Worm (Caenorhabditis elegans) whole organism, mixed stage, embryonic: ENCODE measurements around the gene F57C12.2.

Source experiments
- M03D4.4 ChIP-seq: sonication (generic microtip); optimal IDR thresholded peaks from 2 replicates; lab custom pipeline; 2017; ENCODE audit warnings: mild to moderate bottlenecking, missing genetic modification characterization, missing compliant biosample characterization
- bed-3 ChIP-seq: fragments of 200-800 bp; sonication (Bioruptor generic); optimal IDR thresholded peaks from 3 replicates; lab custom pipeline; 2018; ENCODE audit warnings: mild to moderate bottlenecking, missing genetic modification characterization, moderate library complexity, missing compliant biosample characterization
- ceh-39 ChIP-seq: fragments of 150-350 bp; optimal IDR thresholded peaks from 2 replicates; lab custom pipeline; 2014; ENCODE audit warnings: missing biosample characterization, missing genetic modification characterization
- ceh-43 ChIP-seq: fragments of 200-800 bp; sonication (Bioruptor generic); optimal IDR thresholded peaks from 2 replicates; lab custom pipeline; 2018; ENCODE audit warnings: mild to moderate bottlenecking, missing genetic modification characterization, moderate library complexity, missing compliant biosample characterization
- ceh-83 ChIP-seq: fragments of 200-800 bp; sonication (Bioruptor generic); optimal IDR thresholded peaks from 2 replicates; lab custom pipeline; 2018; ENCODE audit warnings: mild to moderate bottlenecking, missing genetic modification characterization, missing compliant biosample characterization
- ces-1 ChIP-seq: fragments of 150-350 bp; optimal IDR thresholded peaks from 2 replicates; lab custom pipeline; 2014; ENCODE audit warnings: missing biosample characterization, missing genetic modification reagents, missing genetic modification characterization
- drap-1 ChIP-seq: fragments of 200-800 bp; sonication (Bioruptor generic); optimal IDR thresholded peaks from 3 replicates; lab custom pipeline; 2018; ENCODE audit warnings: mild to moderate bottlenecking, missing genetic modification characterization, missing compliant biosample characterization
- elt-1 ChIP-seq: sonication (generic microtip); optimal IDR thresholded peaks from 2 replicates; lab custom pipeline; 2017; ENCODE audit warnings: missing genetic modification characterization, mild to moderate bottlenecking, missing compliant biosample characterization, antibody characterized with exemption, moderate library complexity, borderline replicate concordance; ENCODE audit not compliant: insufficient read depth
- elt-3 ChIP-seq: fragments of 150-350 bp; optimal IDR thresholded peaks from 2 replicates; lab custom pipeline; 2014; ENCODE audit warnings: missing biosample characterization, missing genetic modification characterization
- flh-1 ChIP-seq: fragments of 200-800 bp; sonication (Bioruptor generic); optimal IDR thresholded peaks from 2 replicates; lab custom pipeline; 2018; ENCODE audit warnings: mild to moderate bottlenecking, missing genetic modification characterization, moderate library complexity, missing compliant biosample characterization
- ham-2 ChIP-seq: fragments of 200-800 bp; sonication (Bioruptor generic); optimal IDR thresholded peaks from 2 replicates; lab custom pipeline; 2018; ENCODE audit warnings: mild to moderate bottlenecking, missing genetic modification characterization, missing compliant biosample characterization
- hlh-1 ChIP-seq: fragments of 150-350 bp; optimal IDR thresholded peaks from 2 replicates; lab custom pipeline; 2014; ENCODE audit warnings: missing biosample characterization, missing genetic modification reagents, missing genetic modification characterization
- lin-13 ChIP-seq: fragments of 150-350 bp; optimal IDR thresholded peaks from 2 replicates; lab custom pipeline; 2014; ENCODE audit warnings: missing biosample characterization, missing genetic modification characterization
- lin-32 ChIP-seq: fragments of 200-800 bp; sonication (Bioruptor generic); optimal IDR thresholded peaks from 2 replicates; lab custom pipeline; 2018; ENCODE audit warnings: mild to moderate bottlenecking, missing genetic modification characterization, missing compliant biosample characterization
- mab-5 ChIP-seq: fragments of 150-350 bp; optimal IDR thresholded peaks from 2 replicates; lab custom pipeline; 2014; ENCODE audit warnings: missing biosample characterization, missing genetic modification characterization
- mep-1 ChIP-seq: fragments of 150-350 bp; optimal IDR thresholded peaks from 2 replicates; lab custom pipeline; 2017; ENCODE audit warnings: missing biosample characterization, missing genetic modification reagents, missing genetic modification characterization, inconsistent platforms
- nhr-12 ChIP-seq: fragments of 150-350 bp; optimal IDR thresholded peaks from 2 replicates; lab custom pipeline; 2014; ENCODE audit warnings: missing biosample characterization, missing genetic modification characterization
- nhr-2 ChIP-seq: fragments of 150-350 bp; optimal IDR thresholded peaks from 2 replicates; lab custom pipeline; 2014; ENCODE audit warnings: missing biosample characterization, missing genetic modification characterization
- nhr-237 ChIP-seq: fragments of 150-350 bp; optimal IDR thresholded peaks from 2 replicates; lab custom pipeline; 2014; ENCODE audit warnings: missing biosample characterization, missing genetic modification characterization
- nhr-28 ChIP-seq: fragments of 150-350 bp; optimal IDR thresholded peaks from 2 replicates; lab custom pipeline; 2014; ENCODE audit warnings: missing biosample characterization, missing genetic modification characterization
- nhr-76 ChIP-seq: sonication (generic microtip); optimal IDR thresholded peaks from 2 replicates; lab custom pipeline; 2017; ENCODE audit warnings: missing biosample characterization, missing genetic modification characterization
- pha-4 ChIP-seq: fragments of 150-350 bp; optimal IDR thresholded peaks from 2 replicates; lab custom pipeline; 2018; ENCODE audit warnings: missing biosample characterization, missing genetic modification reagents, missing genetic modification characterization
- sem-2 ChIP-seq: fragments of 200-800 bp; sonication (Bioruptor generic); optimal IDR thresholded peaks from 2 replicates; lab custom pipeline; 2018; ENCODE audit warnings: mild to moderate bottlenecking, missing genetic modification characterization, missing compliant biosample characterization
- snpc-4 ChIP-seq: fragments of 150-350 bp; optimal IDR thresholded peaks from 2 replicates; lab custom pipeline; 2014; ENCODE audit warnings: missing biosample characterization, missing genetic modification characterization
- sptf-1 ChIP-seq: sonication (generic microtip); optimal IDR thresholded peaks from 2 replicates; lab custom pipeline; 2017; ENCODE audit warnings: mild to moderate bottlenecking, missing genetic modification characterization, moderate library complexity, missing compliant biosample characterization
- tbx-8 ChIP-seq: fragments of 200-800 bp; sonication (Bioruptor generic); optimal IDR thresholded peaks from 2 replicates; lab custom pipeline; 2018; ENCODE audit warnings: mild to moderate bottlenecking, missing genetic modification characterization, moderate library complexity, missing compliant biosample characterization
- unc-120 ChIP-seq: sonication (generic microtip); optimal IDR thresholded peaks from 2 replicates; lab custom pipeline; 2017; ENCODE audit warnings: missing genetic modification characterization, missing compliant biosample characterization; ENCODE audit not compliant: poor library complexity, severe bottlenecking
- unc-39 ChIP-seq: fragments of 150-350 bp; optimal IDR thresholded peaks from 2 replicates; lab custom pipeline; 2014; ENCODE audit warnings: missing biosample characterization, missing genetic modification characterization
- unc-62 ChIP-seq: fragments of 150-350 bp; optimal IDR thresholded peaks from 2 replicates; lab custom pipeline; 2014; ENCODE audit warnings: missing biosample characterization, missing genetic modification reagents, missing genetic modification characterization
- zip-8 ChIP-seq: fragments of 150-350 bp; optimal IDR thresholded peaks from 2 replicates; lab custom pipeline; 2014; ENCODE audit warnings: missing biosample characterization, missing genetic modification characterization

Gene F57C12.2

ce11 chrX:593245-593733 is 42.1 kb upstream of the F57C12.2 start (continued):
- TF ChIP-seq unc-39 (tag; lab: Kevin White, UChicago) = no peak
- peak; percentile 83 for TF ChIP-seq ham-2 (GFP tag; lab: Kevin White, UChicago)
- peak; percentile 69 for TF ChIP-seq ceh-43 (GFP tag; lab: Kevin White, UChicago)
- no peak for TF ChIP-seq nhr-76 (tag; lab: Kevin White, UChicago)

- TF ChIP-seq ceh-43 (GFP tag; lab: Kevin White, UChicago) = no peak
- no peak for TF ChIP-seq nhr-76 (tag; lab: Kevin White, UChicago)
- no peak for TF ChIP-seq sptf-1
- no peak for TF ChIP-seq ceh-83 (GFP tag; lab: Kevin White, UChicago)
- no peak for TF ChIP-seq tbx-8 (GFP tag; lab: Kevin White, UChicago)
- TF ChIP-seq lin-32 (GFP tag; lab: Kevin White, UChicago) = no peak
- TF ChIP-seq hlh-1 (tag; lab: Kevin White, UChicago) = no peak
- TF ChIP-seq nhr-237 = no peak
- no peak for TF ChIP-seq ces-1
- no peak for TF ChIP-seq nhr-12 (tag; lab: Kevin White, UChicago)
- no peak for TF ChIP-seq snpc-4 (tag; lab: Kevin White, UChicago)
- TF ChIP-seq mab-5 (tag; lab: Kevin White, UChicago) = no peak
- TF ChIP-seq unc-39 (tag; lab: Kevin White, UChicago) = no peak
- no peak for TF ChIP-seq ceh-39
- TF ChIP-seq elt-1 (tag; lab: Kevin White, UChicago) = no peak
- TF ChIP-seq unc-62 (GFP tag; lab: Kevin White, UChicago) = no peak
Observed at ce11 chrX:591056-591455, 39.9 kb upstream of the F57C12.2 start.

DNA sequence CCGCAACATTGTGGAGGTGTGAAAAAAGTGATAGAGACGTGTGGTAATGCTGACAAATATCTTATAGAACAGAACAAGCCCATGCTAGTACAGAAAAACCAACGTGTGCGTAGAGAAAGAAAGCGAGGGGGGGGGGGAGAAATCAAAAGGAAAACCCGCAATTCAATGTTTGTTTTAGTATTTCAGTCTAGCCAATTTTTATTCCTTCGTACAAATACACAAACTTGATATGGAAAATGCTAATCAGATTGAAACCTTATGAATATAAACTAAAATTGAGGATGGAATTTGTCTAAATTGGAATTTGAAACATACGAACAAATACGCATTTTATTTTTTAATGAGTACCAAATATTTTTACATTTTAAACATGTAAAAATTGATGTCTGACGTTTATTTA is 36.6 kb upstream of the F57C12.2 start, which contains the start of gene mrp-1:
TSS of gene mrp-1 (minus strand) at position 101 of the 400 bp plus-strand sequence.
- TF ChIP-seq M03D4.4 (tag; lab: Kevin White, UChicago) = no peak
- no peak for TF ChIP-seq mep-1 (tag; lab: Kevin White, UChicago)
- no peak for TF ChIP-seq elt-3
- TF ChIP-seq bed-3 (GFP tag; lab: Kevin White, UChicago) = no peak
- TF ChIP-seq flh-1 (GFP tag; lab: Kevin White, UChicago) = no peak
- no peak for TF ChIP-seq nhr-12 (tag; lab: Kevin White, UChicago)
- no peak for TF ChIP-seq unc-62 (GFP tag; lab: Kevin White, UChicago)
- no peak for TF ChIP-seq tbx-8 (GFP tag; lab: Kevin White, UChicago)
- no peak for TF ChIP-seq pha-4 (tag; lab: Kevin White, UChicago)
- TF ChIP-seq unc-120 (tag; lab: Kevin White, UChicago) = no peak

DNA sequence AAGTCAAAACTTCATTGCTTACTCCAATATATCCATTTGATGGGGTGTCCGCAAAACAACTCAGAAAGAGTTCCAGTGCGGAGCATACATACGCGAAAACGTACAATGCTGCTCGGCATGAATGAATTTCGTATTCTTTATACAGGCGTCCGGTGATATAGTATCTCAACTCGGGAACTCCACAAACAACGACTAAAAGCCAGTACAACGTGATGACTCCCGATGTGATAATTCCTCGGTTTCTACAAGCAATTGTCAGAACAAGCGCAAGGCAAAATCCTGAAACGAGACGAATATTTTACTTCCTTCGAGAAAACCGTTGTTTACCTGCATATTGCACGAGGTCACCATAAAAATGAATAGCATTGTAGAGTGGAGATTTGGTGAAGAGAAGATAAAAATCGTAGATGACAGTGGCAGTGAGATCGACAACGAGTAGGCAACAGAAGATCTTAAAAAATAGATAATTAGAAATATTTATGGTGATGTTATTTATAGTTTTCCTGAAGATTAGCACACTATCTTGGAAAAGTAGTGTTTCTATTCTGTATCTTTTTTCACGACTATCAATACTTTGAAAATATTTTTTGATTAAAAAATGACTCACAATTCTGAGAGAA is 34.5 kb upstream of the F57C12.2 start:
- TF ChIP-seq snpc-4 (tag; lab: Kevin White, UChicago) = no peak
- TF ChIP-seq elt-1 (tag; lab: Kevin White, UChicago) = peak; percentile 65

ce11 chrX:581754-582153 is 30.6 kb upstream of the F57C12.2 start:
- TF ChIP-seq flh-1 (GFP tag; lab: Kevin White, UChicago) (no peak), ham-2 (GFP tag; lab: Kevin White, UChicago) (no peak), mep-1 (tag; lab: Kevin White, UChicago) (no peak), nhr-2 (tag; lab: Kevin White, UChicago) (no peak), nhr-76 (tag; lab: Kevin White, UChicago) (no peak), zip-8 (tag; lab: Kevin White, UChicago) (no peak), hlh-1 (tag; lab: Kevin White, UChicago) (no peak), nhr-237 (no peak), ceh-43 (GFP tag; lab: Kevin White, UChicago) (no peak), nhr-28 (no peak)
- TF ChIP-seq, all 35 proteins: peak for 0

ce11 chrX:575084-575483 is 23.9 kb upstream of the F57C12.2 start:
- no peak for TF ChIP-seq lin-13 (tag; lab: Kevin White, UChicago)
- TF ChIP-seq unc-120 (tag; lab: Kevin White, UChicago) = no peak
- TF ChIP-seq nhr-2 (tag; lab: Kevin White, UChicago) = no peak
- TF ChIP-seq snpc-4 (tag; lab: Kevin White, UChicago) = no peak
- TF ChIP-seq nhr-28 = no peak
- no peak for TF ChIP-seq M03D4.4 (tag; lab: Kevin White, UChicago)
- TF ChIP-seq tbx-8 (GFP tag; lab: Kevin White, UChicago) = no peak
- no peak for TF ChIP-seq sem-2 (GFP tag; lab: Kevin White, UChicago)
- no peak for TF ChIP-seq flh-1 (GFP tag; lab: Kevin White, UChicago)
- TF ChIP-seq drap-1 (GFP tag; lab: Kevin White, UChicago) = no peak
- no peak for TF ChIP-seq mep-1 (tag; lab: Kevin White, UChicago)
- TF ChIP-seq lin-32 (GFP tag; lab: Kevin White, UChicago) = no peak
- TF ChIP-seq elt-1 (tag; lab: Kevin White, UChicago) = no peak
- TF ChIP-seq, all 35 proteins: peak for 0
